Worm (Caenorhabditis elegans) whole organism, late embryonic: ENCODE data around the gene F22E12.3.

Source experiments
- ceh-19 ChIP-seq: fragments of 200-800 bp; sonication (Bioruptor generic); optimal IDR thresholded peaks from 2 replicates; lab custom pipeline; 2018; ENCODE audit warnings: mild to moderate bottlenecking, missing genetic modification characterization, missing compliant biosample characterization
- lin-11 ChIP-seq: fragments of 200-800 bp; sonication (Bioruptor generic); optimal IDR thresholded peaks from 2 replicates; lab custom pipeline; 2018; ENCODE audit warnings: mild to moderate bottlenecking, missing genetic modification characterization, missing compliant biosample characterization

DNA sequence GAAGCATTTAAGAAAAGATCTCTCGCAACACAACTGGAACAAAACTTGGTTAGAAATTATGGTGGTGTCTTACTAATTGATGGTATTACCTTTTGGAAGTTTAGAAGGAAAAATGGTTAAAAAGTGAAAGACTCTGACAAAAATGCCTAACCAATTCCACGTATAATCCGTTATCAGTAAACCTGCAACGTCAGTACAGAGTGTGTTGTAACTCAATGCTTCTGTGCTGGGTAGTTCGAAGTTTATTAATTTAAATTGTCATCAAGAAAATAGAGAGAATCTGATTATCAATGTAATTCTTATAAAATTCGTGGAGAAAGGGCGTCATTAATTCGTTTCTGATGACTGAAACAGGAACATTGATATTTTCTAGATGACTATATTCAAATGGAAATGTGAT is 28.0 kb downstream of the F22E12.3 start:
- TF ChIP-seq ceh-19 (GFP tag; lab: Kevin White, UChicago) = no peak
- TF ChIP-seq lin-11 (tag; lab: Kevin White, UChicago) = no peak
